Fruit fly (Drosophila melanogaster) Kc167 (cell line): ENCODE data around the gene Pxd.

Experiments
- Myc ChIP-seq: fragments of >200 bp; optimal IDR thresholded peaks from 2 replicates; lab custom pipeline; 2017; ENCODE audit warnings: missing external identifiers
- Sin3A ChIP-seq: fragments of >200 bp; optimal IDR thresholded peaks from 2 replicates; lab custom pipeline; 2018; ENCODE audit warnings: missing external identifiers

DNA sequence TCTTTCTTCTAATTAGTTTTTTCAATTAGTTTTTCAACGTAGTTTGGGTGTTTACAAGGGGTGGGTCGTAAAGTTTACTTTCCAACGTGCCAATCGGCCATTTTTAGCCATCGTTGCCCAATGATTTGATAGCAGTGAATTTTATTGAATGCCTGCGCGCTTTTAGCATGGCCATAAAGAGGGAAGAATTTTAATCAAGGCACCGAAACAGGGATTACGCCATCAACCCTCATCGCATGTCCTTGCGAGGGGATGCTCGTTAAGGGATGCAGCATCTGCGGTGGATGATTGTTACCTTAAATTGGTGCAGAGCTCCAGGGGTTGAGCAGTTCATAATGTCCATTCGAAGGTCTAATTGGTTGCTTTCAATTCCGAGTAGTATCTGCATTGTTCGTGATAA lies 31.4 kb upstream of the Pxd start:
- no peak for TF ChIP-seq Sin3A (lab: Kevin White, UChicago)
- TF ChIP-seq Myc: no peak
